Worm (Caenorhabditis elegans) whole organism, late embryonic: ENCODE measurements around the gene F49H6.12.

ENCODE experiments used
- ahr-1 ChIP-seq: sonication (generic microtip); optimal IDR thresholded peaks from 2 replicates; lab custom pipeline; 2016; ENCODE audit warnings: missing genetic modification characterization, missing compliant biosample characterization
- ceh-22 ChIP-seq: sonication (generic microtip); optimal IDR thresholded peaks from 2 replicates; lab custom pipeline; 2017; ENCODE audit warnings: missing biosample characterization, missing genetic modification characterization
- elt-2 ChIP-seq: sonication (generic microtip); optimal IDR thresholded peaks from 2 replicates; lab custom pipeline; 2016; ENCODE audit warnings: missing genetic modification reagents, missing genetic modification characterization, missing compliant biosample characterization
- fkh-10 ChIP-seq: fragments of 150-350 bp; optimal IDR thresholded peaks from 2 replicates; lab custom pipeline; 2014; ENCODE audit warnings: missing biosample characterization, missing genetic modification reagents, missing genetic modification characterization
- hlh-13 ChIP-seq: fragments of 200-800 bp; sonication (Bioruptor generic); optimal IDR thresholded peaks from 2 replicates; lab custom pipeline; 2018; ENCODE audit warnings: mild to moderate bottlenecking, missing genetic modification characterization, missing compliant biosample characterization
- nfya-1 ChIP-seq: sonication (generic microtip); optimal IDR thresholded peaks from 2 replicates; lab custom pipeline; 2017; ENCODE audit warnings: missing genetic modification characterization, mild to moderate bottlenecking, missing compliant biosample characterization, antibody characterized with exemption, moderate library complexity
- npax-4 ChIP-seq: sonication (generic microtip); optimal IDR thresholded peaks from 2 replicates; lab custom pipeline; 2016; ENCODE audit warnings: missing genetic modification characterization, missing compliant biosample characterization
- tbx-2 ChIP-seq: sonication (generic microtip); optimal IDR thresholded peaks from 2 replicates; lab custom pipeline; 2016; ENCODE audit warnings: missing genetic modification characterization, missing compliant biosample characterization

- TF ChIP-seq ahr-1 (tag; lab: Kevin White, UChicago), result no peak
- TF ChIP-seq npax-4 (tag; lab: Kevin White, UChicago), result no peak
- TF ChIP-seq fkh-10 (GFP tag; lab: Kevin White, UChicago), result no peak
- no peak for TF ChIP-seq elt-2 (tag; lab: Kevin White, UChicago)
- no peak for TF ChIP-seq hlh-13 (GFP tag; lab: Kevin White, UChicago)
- no peak for TF ChIP-seq tbx-2 (tag; lab: Kevin White, UChicago)
- TF ChIP-seq ceh-22 (tag; lab: Kevin White, UChicago), result no peak
- no peak for TF ChIP-seq nfya-1 (tag; lab: Kevin White, UChicago)
Measured at ce11 chrV:17013232-17013631, 8.0 kb downstream of the F49H6.12 start, which contains the start of gene clec-241.
